Fruit fly (Drosophila melanogaster): ENCODE results near the gene CG31870.

CG31870 gene

dm6 chr2L:10759624-10760023, 30.4 kb upstream of the CG31870 start (continued):
- TF ChIP-seq CG1621 (tag; optimal IDR thresholded peaks at IDR 0.05): peak; percentile 32
- peak; percentile 51 for TF ChIP-seq CG31627 (GFP tag; optimal IDR thresholded peaks at IDR 0.05)
- no peak for TF ChIP-seq CG16779 (tag; optimal IDR thresholded peaks at IDR 0.05)
- TF ChIP-seq CG6792 (GFP tag; optimal IDR thresholded peaks at IDR 0.05): peak; percentile 52
- TF ChIP-seq Ets96B (tag; optimal IDR thresholded peaks at IDR 0.05): peak; percentile 61
- peak; percentile 41 for TF ChIP-seq Sox102F (GFP tag; optimal IDR thresholded peaks at IDR 0.05)
- peak; percentile 71 for TF ChIP-seq CG6163 (GFP tag; IDR thresholded peaks at IDR 0.05)
- TF ChIP-seq dsx (GFP tag; optimal IDR thresholded peaks at IDR 0.05; ENCODE audit: poor library complexity, severe bottlenecking): peak; percentile 11
- TF ChIP-seq CG6854 (GFP tag; optimal IDR thresholded peaks at IDR 0.05): no peak
- no peak for TF ChIP-seq CG6808 (GFP tag; optimal IDR thresholded peaks at IDR 0.05)
- TF ChIP-seq Met (GFP tag; optimal IDR thresholded peaks at IDR 0.05): peak; percentile 33
- peak; percentile 56 for TF ChIP-seq CG3919 (GFP tag; optimal IDR thresholded peaks at IDR 0.05)
- peak; percentile 46 for TF ChIP-seq esn (GFP tag; optimal IDR thresholded peaks at IDR 0.05)
- TF ChIP-seq Smox (GFP tag; optimal IDR thresholded peaks at IDR 0.05): peak; percentile 49
- TF ChIP-seq ss (GFP tag; optimal IDR thresholded peaks at IDR 0.05): peak in 1 of 2 experiments; percentile 33
- TF ChIP-seq Eip93F (GFP tag; optimal IDR thresholded peaks at IDR 0.05): no peak
- peak; percentile 57 for TF ChIP-seq CG32006 (GFP tag; optimal IDR thresholded peaks at IDR 0.05)
- no peak for TF ChIP-seq eg (GFP tag; IDR thresholded peaks at IDR 0.05)
- peak; percentile 50 for TF ChIP-seq CG34406 (GFP tag; optimal IDR thresholded peaks at IDR 0.05)
- TF ChIP-seq OdsH (GFP tag; optimal IDR thresholded peaks at IDR 0.05): peak; percentile 37
- peak; percentile 26 for TF ChIP-seq Hr4 (GFP tag; optimal IDR thresholded peaks at IDR 0.05)
- TF ChIP-seq CG8319 (GFP tag; optimal IDR thresholded peaks at IDR 0.05): peak; percentile 29
- no peak for TF ChIP-seq Hr38 (GFP tag; optimal IDR thresholded peaks at IDR 0.05)
- TF ChIP-seq CG11762 (GFP tag; optimal IDR thresholded peaks at IDR 0.05; ENCODE audit: insufficient read depth): no peak
- peak; percentile 49 for TF ChIP-seq lz (GFP tag; optimal IDR thresholded peaks at IDR 0.05)
- TF ChIP-seq Sox14 (GFP tag; optimal IDR thresholded peaks at IDR 0.05): peak; percentile 51
- no peak for TF ChIP-seq fkh (GFP tag; optimal IDR thresholded peaks at IDR 0.05)
- TF ChIP-seq vri (GFP tag; optimal IDR thresholded peaks at IDR 0.05): no peak

dm6 chr2L:10760422-10761166, 29.4 kb upstream of the CG31870 start, which contains the start of gene CG6495:
Gene CG6495 (plus strand): TSS chr2L:10761116.
- peak; percentile 39 for TF ChIP-seq CG32006 (GFP tag; optimal IDR thresholded peaks at IDR 0.05)
- TF ChIP-seq Smox (GFP tag; optimal IDR thresholded peaks at IDR 0.05): peak; percentile 28
- TF ChIP-seq CG8119 (GFP tag; IDR thresholded peaks at IDR 0.05): no peak
- peak; percentile 14 for TF ChIP-seq topi (GFP tag; optimal IDR thresholded peaks at IDR 0.05)
- peak in 1 of 2 experiments; percentile 8 for TF ChIP-seq ss (GFP tag; optimal IDR thresholded peaks at IDR 0.05)
- no peak for TF ChIP-seq Sox102F (GFP tag; optimal IDR thresholded peaks at IDR 0.05)
- TF ChIP-seq Met (GFP tag; optimal IDR thresholded peaks at IDR 0.05): peak; percentile 29
- TF ChIP-seq CG15336 (GFP tag; IDR thresholded peaks at IDR 0.05): no peak
- peak; percentile 46 for TF ChIP-seq Ets96B (tag; optimal IDR thresholded peaks at IDR 0.05)
- TF ChIP-seq Hr4 (GFP tag; optimal IDR thresholded peaks at IDR 0.05): peak; percentile 27
- peak; percentile 30 for TF ChIP-seq CG3032 (tag; optimal IDR thresholded peaks at IDR 0.05)
- TF ChIP-seq Sox15 (GFP tag; optimal IDR thresholded peaks at IDR 0.05): no peak
- peak; percentile 44 for TF ChIP-seq OdsH (GFP tag; optimal IDR thresholded peaks at IDR 0.05)
- TF ChIP-seq CG6792 (GFP tag; optimal IDR thresholded peaks at IDR 0.05): peak; percentile 16
- no peak for TF ChIP-seq spab (GFP tag; optimal IDR thresholded peaks at IDR 0.05)
- TF ChIP-seq Lpt (GFP tag; optimal IDR thresholded peaks at IDR 0.05): no peak
- TF ChIP-seq esn (GFP tag; optimal IDR thresholded peaks at IDR 0.05): peak; percentile 50
- TF ChIP-seq CG6163 (GFP tag; IDR thresholded peaks at IDR 0.05): no peak; the same call in 2 of the 3 replicates
- peak; percentile 28 for TF ChIP-seq pdm3 (GFP tag; optimal IDR thresholded peaks at IDR 0.05)
- TF ChIP-seq acj6 (GFP tag; optimal IDR thresholded peaks at IDR 0.05): peak; percentile 36
- no peak for TF ChIP-seq Sox14 (GFP tag; optimal IDR thresholded peaks at IDR 0.05)
- TF ChIP-seq CG31627 (GFP tag; optimal IDR thresholded peaks at IDR 0.05): no peak
- no peak for TF ChIP-seq CG1621 (tag; optimal IDR thresholded peaks at IDR 0.05)
- peak; percentile 10 for TF ChIP-seq net (GFP tag; optimal IDR thresholded peaks at IDR 0.05)
- TF ChIP-seq dsx (GFP tag; optimal IDR thresholded peaks at IDR 0.05; ENCODE audit: poor library complexity, severe bottlenecking): peak; percentile 29
- peak; percentile 84 for TF ChIP-seq Eip78C (GFP tag)
- peak; percentile 28 for TF ChIP-seq CG3919 (GFP tag; optimal IDR thresholded peaks at IDR 0.05)
- TF ChIP-seq Eip75B (GFP tag; optimal IDR thresholded peaks at IDR 0.05): peak; percentile 33
- TF ChIP-seq CG4318 (GFP tag; optimal IDR thresholded peaks at IDR 0.05): no peak
- peak; percentile 3 for TF ChIP-seq CG8632 (GFP tag; optimal IDR thresholded peaks at IDR 0.05)
- peak; percentile 2 for TF ChIP-seq CG34406 (GFP tag; optimal IDR thresholded peaks at IDR 0.05)
